Worm (Caenorhabditis elegans) whole organism, L1 larva: ENCODE results near the gene C08A9.10.

Experiments
- ama-1 ChIP-seq: fragments of 150-350 bp; optimal IDR thresholded peaks from 2 replicates; lab custom pipeline; 2014
- blmp-1 ChIP-seq: fragments of 150-350 bp; optimal IDR thresholded peaks from 2 replicates; lab custom pipeline; 2014; ENCODE audit warnings: missing biosample characterization, missing genetic modification characterization
- ceh-63 ChIP-seq: fragments of 200-800 bp; sonication (Bioruptor generic); optimal IDR thresholded peaks from 2 replicates; lab custom pipeline; 2018; ENCODE audit warnings: mild to moderate bottlenecking, missing genetic modification characterization, missing compliant biosample characterization
- ceh-88 ChIP-seq: fragments of 200-800 bp; sonication (Bioruptor generic); IDR thresholded peaks from 2 replicates; pipeline ENCODE4 v1.3.6; 2022; ENCODE audit warnings: missing genetic modification characterization, missing compliant biosample characterization
- ceh-90 ChIP-seq: sonication (generic microtip); optimal IDR thresholded peaks from 2 replicates; lab custom pipeline; 2016; ENCODE audit warnings: missing genetic modification characterization, missing compliant biosample characterization
- dsc-1 ChIP-seq: sonication (generic microtip); optimal IDR thresholded peaks from 2 replicates; lab custom pipeline; 2016; ENCODE audit warnings: mild to moderate bottlenecking, missing genetic modification characterization, missing compliant biosample characterization
- efl-3 ChIP-seq: fragments of 200-800 bp; sonication (Bioruptor generic); optimal IDR thresholded peaks from 2 replicates; lab custom pipeline; 2018; ENCODE audit warnings: mild to moderate bottlenecking, missing genetic modification characterization, missing compliant biosample characterization
- egl-13 ChIP-seq: sonication (generic microtip); optimal IDR thresholded peaks from 2 replicates; lab custom pipeline; 2016; ENCODE audit warnings: missing genotype, missing genetic modification reagents, missing genetic modification characterization, missing compliant biosample characterization
- egl-27 ChIP-seq, 2 experiments: fragments of 150-350 bp in 1 of 2; sonication (generic microtip); optimal IDR thresholded peaks; 3 replicates each; lab custom pipeline; 2017 to 2018; ENCODE audit warnings: missing biosample characterization in 2 of 2, missing genetic modification characterization in 2 of 2, missing genetic modification reagents in 2 of 2
- elt-2 ChIP-seq: sonication (generic microtip); optimal IDR thresholded peaks from 2 replicates; lab custom pipeline; 2016; ENCODE audit warnings: missing genetic modification characterization, mild to moderate bottlenecking, inconsistent platforms, missing compliant biosample characterization, missing genetic modification reagents
- elt-3 ChIP-seq, 6 experiments: fragments of 150-350 bp in 1 of 6; sonication (generic microtip); optimal IDR thresholded peaks; 2 replicates each; lab custom pipeline; 2017 to 2018; ENCODE audit warnings: missing biosample characterization in 6 of 6, missing genetic modification characterization in 6 of 6, inconsistent platforms in 1 of 6
- ets-5 ChIP-seq: fragments of 200-800 bp; sonication (Bioruptor generic); IDR thresholded peaks from 2 replicates; pipeline ENCODE4 v1.3.6; 2022; ENCODE audit warnings: missing genetic modification characterization, missing compliant biosample characterization
- fkh-10 ChIP-seq: sonication (generic microtip); optimal IDR thresholded peaks from 2 replicates; lab custom pipeline; 2017; ENCODE audit warnings: missing biosample characterization, missing genetic modification reagents, missing genetic modification characterization
- fos-1 ChIP-seq: fragments of 150-350 bp; optimal IDR thresholded peaks from 2 replicates; lab custom pipeline; 2014; ENCODE audit warnings: missing biosample characterization, missing genetic modification characterization
- hpl-2 ChIP-seq: fragments of 150-350 bp; optimal IDR thresholded peaks from 2 replicates; lab custom pipeline; 2014; ENCODE audit warnings: missing biosample characterization, missing genetic modification reagents, missing genetic modification characterization
- isw-1 ChIP-seq: fragments of 200-800 bp; sonication (Bioruptor generic); IDR thresholded peaks from 2 replicates; pipeline ENCODE4 v1.3.6; 2022; ENCODE audit warnings: missing genetic modification characterization, missing compliant biosample characterization
- jun-1 ChIP-seq: fragments of 150-350 bp; optimal IDR thresholded peaks from 2 replicates; lab custom pipeline; 2014; ENCODE audit warnings: missing biosample characterization, missing genetic modification reagents, missing genetic modification characterization
- lin-13 ChIP-seq: fragments of 150-350 bp; optimal IDR thresholded peaks from 2 replicates; lab custom pipeline; 2014; ENCODE audit warnings: missing biosample characterization, missing genetic modification reagents, missing genetic modification characterization
- lin-14 ChIP-seq: fragments of 200-800 bp; sonication (Bioruptor generic); optimal IDR thresholded peaks from 2 replicates; lab custom pipeline; 2018; ENCODE audit warnings: mild to moderate bottlenecking, missing genetic modification characterization, moderate library complexity, missing compliant biosample characterization
- lin-15B ChIP-seq: fragments of 150-350 bp; sonication (generic microtip); optimal IDR thresholded peaks from 3 replicates; lab custom pipeline; 2014; ENCODE audit warnings: missing biosample characterization, missing genetic modification characterization
- lir-3 ChIP-seq: sonication (generic microtip); optimal IDR thresholded peaks from 2 replicates; lab custom pipeline; 2016; ENCODE audit warnings: mild to moderate bottlenecking, missing genetic modification characterization, moderate library complexity, missing compliant biosample characterization; ENCODE audit not compliant: poor library complexity
- lsy-2 ChIP-seq, 2 experiments: fragments of 150-350 bp; optimal IDR thresholded peaks; 2 replicates each; lab custom pipeline; 2014; ENCODE audit warnings: missing biosample characterization in 2 of 2, missing genetic modification characterization in 2 of 2
- mdl-1 ChIP-seq, 2 experiments: fragments of 150-350 bp; optimal IDR thresholded peaks; 2 replicates each; lab custom pipeline; 2014 to 2017; ENCODE audit warnings: missing biosample characterization in 2 of 2, missing genetic modification characterization in 2 of 2, inconsistent platforms in 1 of 2
- mep-1 ChIP-seq: fragments of 150-350 bp; optimal IDR thresholded peaks from 2 replicates; lab custom pipeline; 2014; ENCODE audit warnings: missing biosample characterization, missing genetic modification characterization
- nhr-11 ChIP-seq: fragments of 150-350 bp; optimal IDR thresholded peaks from 2 replicates; lab custom pipeline; 2014; ENCODE audit warnings: missing biosample characterization, missing genetic modification characterization
- nhr-19 ChIP-seq: fragments of 200-800 bp; sonication (Bioruptor generic); conservative IDR thresholded peaks from 2 replicates; pipeline ENCODE4 v1.3.6; 2022; ENCODE audit warnings: missing genetic modification characterization, missing compliant biosample characterization
- nhr-20 ChIP-seq: sonication (generic microtip); optimal IDR thresholded peaks from 2 replicates; lab custom pipeline; 2016; ENCODE audit warnings: mild to moderate bottlenecking, missing genetic modification characterization, missing compliant biosample characterization
- nhr-71 ChIP-seq: sonication (generic microtip); optimal IDR thresholded peaks from 2 replicates; lab custom pipeline; 2016; ENCODE audit warnings: mild to moderate bottlenecking, missing genetic modification characterization, moderate library complexity, missing compliant biosample characterization
- nhr-76 ChIP-seq: sonication (generic microtip); optimal IDR thresholded peaks from 2 replicates; lab custom pipeline; 2017; ENCODE audit warnings: missing biosample characterization, missing genetic modification characterization
- nhr-84 ChIP-seq: sonication (generic microtip); optimal IDR thresholded peaks from 2 replicates; lab custom pipeline; 2017; ENCODE audit warnings: missing biosample characterization, missing genetic modification characterization
- nhr-85 ChIP-seq: sonication (generic microtip); peaks from one replicate; lab custom pipeline; 2016; ENCODE audit warnings: missing genetic modification characterization, inconsistent platforms, missing compliant biosample characterization
- nhr-90 ChIP-seq: sonication (generic microtip); optimal IDR thresholded peaks from 2 replicates; lab custom pipeline; 2016; ENCODE audit warnings: mild to moderate bottlenecking, missing genetic modification characterization, missing compliant biosample characterization; ENCODE audit not compliant: poor library complexity
- pag-3 ChIP-seq: sonication (generic microtip); optimal IDR thresholded peaks from 2 replicates; lab custom pipeline; 2017; ENCODE audit warnings: missing genetic modification characterization, mild to moderate bottlenecking, missing compliant biosample characterization, antibody characterized with exemption, borderline replicate concordance; ENCODE audit not compliant: insufficient read depth
- pax-3 ChIP-seq: fragments of 200-800 bp; sonication (Bioruptor generic); optimal IDR thresholded peaks from 2 replicates; lab custom pipeline; 2018; ENCODE audit warnings: mild to moderate bottlenecking, missing genetic modification characterization, moderate library complexity, missing compliant biosample characterization
- rnt-1 ChIP-seq: sonication (generic microtip); optimal IDR thresholded peaks from 2 replicates; lab custom pipeline; 2016; ENCODE audit warnings: mild to moderate bottlenecking, missing genetic modification characterization, moderate library complexity, missing compliant biosample characterization
- skn-1 ChIP-seq: fragments of 150-350 bp; optimal IDR thresholded peaks from 2 replicates; lab custom pipeline; 2014; ENCODE audit warnings: missing biosample characterization, missing genetic modification characterization
- snu-23 ChIP-seq: sonication (generic microtip); optimal IDR thresholded peaks from 2 replicates; lab custom pipeline; 2016; ENCODE audit warnings: missing genetic modification characterization, missing compliant biosample characterization
- sptf-1 ChIP-seq: fragments of 150-350 bp; optimal IDR thresholded peaks from 2 replicates; lab custom pipeline; 2014; ENCODE audit warnings: missing biosample characterization, missing genetic modification characterization
- swsn-7 ChIP-seq: sonication (generic microtip); optimal IDR thresholded peaks from 2 replicates; lab custom pipeline; 2016; ENCODE audit warnings: missing genetic modification characterization, missing compliant biosample characterization
- tbx-2 ChIP-seq: sonication (generic microtip); optimal IDR thresholded peaks from 2 replicates; lab custom pipeline; 2016; ENCODE audit warnings: missing genetic modification characterization, missing compliant biosample characterization
- tlp-1 ChIP-seq: fragments of 150-350 bp; optimal IDR thresholded peaks from 2 replicates; lab custom pipeline; 2014; ENCODE audit warnings: missing biosample characterization, missing genetic modification characterization
- unc-130 ChIP-seq: fragments of 150-350 bp; optimal IDR thresholded peaks from 2 replicates; lab custom pipeline; 2017; ENCODE audit warnings: missing biosample characterization, missing genetic modification characterization, inconsistent platforms
- unc-62 ChIP-seq: fragments of 150-350 bp; optimal IDR thresholded peaks from 2 replicates; lab custom pipeline; 2014; ENCODE audit warnings: missing biosample characterization, missing genetic modification reagents, missing genetic modification characterization
- unc-86 ChIP-seq: sonication (generic microtip); optimal IDR thresholded peaks from 2 replicates; lab custom pipeline; 2016; ENCODE audit warnings: missing genetic modification characterization, missing compliant biosample characterization
- zag-1 ChIP-seq: fragments of 150-350 bp; optimal IDR thresholded peaks from 2 replicates; lab custom pipeline; 2014; ENCODE audit warnings: missing biosample characterization, missing genetic modification characterization

C08A9.10 gene

ce11 chrX:17041571-17041970 lies 39.4 kb upstream of the C08A9.10 start:
- TF ChIP-seq nhr-19 (GFP tag; lab: Robert Waterston, UW) (no peak), rnt-1 (tag; lab: Kevin White, UChicago) (peak; percentile 5)

- no peak for TF ChIP-seq ceh-88 (GFP tag; lab: Robert Waterston, UW)
- TF ChIP-seq pax-3 (tag; lab: Kevin White, UChicago) = no peak
- no peak for TF ChIP-seq unc-62
- TF ChIP-seq mep-1 (tag; lab: Kevin White, UChicago) = peak; percentile 8
- peak in 1 of 2 experiments; percentile 46 for TF ChIP-seq lsy-2 (tag; optimal IDR thresholded peaks at IDR 0.05; lab: Kevin White, UChicago)
- no peak for TF ChIP-seq egl-13 (tag; lab: Kevin White, UChicago)
- no peak for TF ChIP-seq sptf-1 (tag; lab: Kevin White, UChicago)
- TF ChIP-seq nhr-84 = no peak
- TF ChIP-seq rnt-1 (tag; lab: Kevin White, UChicago) = peak; percentile 47
- TF ChIP-seq dsc-1 (tag; lab: Kevin White, UChicago) = peak; percentile 74
- TF ChIP-seq mdl-1 (tag; optimal IDR thresholded peaks at IDR 0.05; lab: Kevin White, UChicago) = peak in 1 of 2 experiments; percentile 65
- TF ChIP-seq unc-130 (tag; lab: Kevin White, UChicago) = no peak
- TF ChIP-seq lin-15B (tag; lab: Kevin White, UChicago) = no peak
- TF ChIP-seq isw-1 (GFP tag; lab: Robert Waterston, UW) = no peak
- peak; percentile 86 for TF ChIP-seq lin-14 (GFP tag; lab: Kevin White, UChicago)
- TF ChIP-seq snu-23 = peak; percentile 45
- no peak for TF ChIP-seq unc-86 (tag; lab: Kevin White, UChicago)
- TF ChIP-seq nhr-19 (GFP tag; lab: Robert Waterston, UW) = peak; percentile 18; the same call in 1 of the 2 replicates
- no peak for TF ChIP-seq ceh-63
- peak; percentile 79 for TF ChIP-seq nhr-71 (tag; lab: Kevin White, UChicago)
- TF ChIP-seq nhr-20 (tag; lab: Kevin White, UChicago) = peak; percentile 49
Measured at ce11 chrX:17042946-17043345, 38.0 kb upstream of the C08A9.10 start, which contains the start of gene F35B3.7. TSS of gene F35B3.7 (minus strand) at chrX:17043078.

DNA sequence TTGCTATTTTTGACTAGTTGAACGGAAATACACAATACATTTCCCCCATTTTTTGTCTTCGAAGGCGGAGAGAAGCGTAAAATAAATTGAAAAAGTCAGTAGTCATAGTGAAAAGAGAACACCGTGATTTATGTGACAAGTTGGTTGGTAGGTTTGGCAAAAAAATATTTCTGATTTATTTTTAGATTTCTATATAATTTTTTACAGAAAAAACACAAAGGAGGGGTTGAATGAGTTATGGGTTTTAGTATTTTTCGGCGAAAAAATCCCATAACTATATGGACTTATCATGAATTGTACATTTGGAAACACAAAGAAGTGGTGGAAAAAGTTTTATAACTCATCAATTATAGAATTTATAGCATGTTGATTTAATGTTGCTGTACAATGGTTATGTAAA lies 35.5 kb upstream of the C08A9.10 start, which contains the start of gene C30G4.2:
Gene C30G4.2 (minus strand): TSS at position 101 of the 400 bp plus-strand sequence.
- TF ChIP-seq ets-5 (GFP tag; lab: Robert Waterston, UW) (no peak), lir-3 (tag; lab: Kevin White, UChicago) (no peak), tbx-2 (tag; lab: Kevin White, UChicago) (no peak)

DNA sequence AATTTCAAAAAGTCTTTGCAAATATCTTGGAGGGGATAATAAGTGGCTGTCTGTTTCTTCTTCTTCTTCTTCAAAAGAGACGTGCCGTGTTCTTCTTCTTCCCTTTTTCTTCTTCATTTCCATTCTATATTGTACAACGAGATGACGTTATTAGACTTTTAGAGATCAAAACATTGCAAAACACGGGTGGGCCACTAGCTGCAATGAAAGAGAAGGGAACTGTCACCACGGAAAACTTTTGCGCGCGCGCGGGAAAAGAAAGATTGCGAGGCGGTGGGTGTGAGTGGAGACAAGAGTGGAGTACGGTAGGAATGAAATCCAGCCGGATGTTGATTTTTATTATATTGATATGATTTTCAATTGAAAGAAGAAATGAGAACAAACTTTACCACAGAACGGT lies 26.9 kb upstream of the C08A9.10 start:
- TF ChIP-seq nhr-11 (no peak), nhr-84 (no peak), snu-23 (peak; percentile 18), egl-27 (tag; optimal IDR thresholded peaks at IDR 0.05; lab: Kevin White, UChicago) (no peak), nhr-90 (peak; percentile 43), pag-3 (no peak), hpl-2 (GFP tag; lab: Kevin White, UChicago) (no peak), blmp-1 (tag; lab: Kevin White, UChicago) (peak; percentile 88), nhr-76 (tag; lab: Kevin White, UChicago) (no peak), fkh-10 (GFP tag; lab: Kevin White, UChicago) (no peak), jun-1 (no peak), efl-3 (GFP tag; lab: Kevin White, UChicago) (no peak), fos-1 (tag; lab: Kevin White, UChicago) (no peak), ceh-90 (no peak), swsn-7 (tag; lab: Kevin White, UChicago) (no peak), nhr-20 (tag; lab: Kevin White, UChicago) (peak; percentile 46), zag-1 (tag; lab: Kevin White, UChicago) (no peak), nhr-19 (GFP tag; lab: Robert Waterston, UW) (0 out of 2 replicates have a peak, but pooled peaks have one; percentile 14), mdl-1 (tag; optimal IDR thresholded peaks at IDR 0.05; lab: Kevin White, UChicago) (peak in 1 of 2 experiments; percentile 21), nhr-71 (tag; lab: Kevin White, UChicago) (peak; percentile 55), lin-13 (GFP tag; lab: Kevin White, UChicago) (peak; percentile 30), lsy-2 (tag; optimal IDR thresholded peaks at IDR 0.05; lab: Kevin White, UChicago) (peak in 1 of 2 experiments; percentile 0), nhr-85 (tag; lab: Kevin White, UChicago) (peak; percentile 68), elt-3 (tag; optimal IDR thresholded peaks at IDR 0.05; lab: Kevin White, UChicago) (peak in 2 of 6 experiments; percentile 22 to 64), skn-1 (tag; lab: Kevin White, UChicago) (no peak), lin-15B (tag; lab: Kevin White, UChicago) (no peak), ama-1 (lab: Kevin White, UChicago) (no peak), tlp-1 (tag; lab: Kevin White, UChicago) (no peak), elt-2 (tag; lab: Kevin White, UChicago) (no peak)
